Fruit fly (Drosophila melanogaster): ENCODE results near the gene PTPMT1.

The PTPMT1 gene

DNA sequence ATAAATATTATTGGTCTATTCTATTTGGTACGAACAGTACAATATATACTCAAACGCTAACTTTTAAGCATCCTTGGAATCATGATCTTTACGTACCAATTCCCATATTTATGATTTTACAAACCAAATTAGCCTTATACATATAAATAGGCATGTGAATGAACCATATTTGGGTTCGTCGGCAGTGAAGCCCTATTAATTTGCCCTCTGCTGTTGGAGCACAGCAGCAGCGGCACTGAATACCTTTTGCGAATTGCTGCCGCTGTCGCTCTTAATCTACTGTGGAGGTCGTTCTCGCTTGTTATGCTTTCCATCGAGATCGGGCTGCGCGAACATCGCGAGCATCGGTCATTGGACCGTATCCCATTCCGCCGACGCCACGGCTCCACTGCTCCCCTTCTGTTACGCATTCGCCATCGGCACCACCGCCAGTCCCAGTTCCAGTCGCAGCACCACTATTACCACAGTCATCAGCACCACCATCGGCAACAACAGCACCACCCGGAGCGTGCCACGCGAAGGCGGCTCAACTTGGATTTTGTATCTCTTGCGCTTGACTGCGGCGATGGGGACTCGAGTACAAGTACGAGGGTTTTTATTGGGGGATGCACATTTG is 30.4 kb downstream of the PTPMT1 start (continued):
- TF ChIP-seq CG42726 (GFP tag; IDR thresholded peaks at IDR 0.05; ENCODE audit: partially characterized antibody) (no peak), vfl (GFP tag; optimal IDR thresholded peaks at IDR 0.05) (no peak), mam (GFP tag; optimal IDR thresholded peaks at IDR 0.05) (no peak), CG31388 (GFP tag; optimal IDR thresholded peaks at IDR 0.05) (no peak), kni (GFP tag; optimal IDR thresholded peaks at IDR 0.05) (no peak), CG2129 (GFP tag; IDR thresholded peaks at IDR 0.05; ENCODE audit: partially characterized antibody) (no peak), Hr51 (GFP tag; optimal IDR thresholded peaks at IDR 0.05) (peak in 1 of 2 experiments; percentile 20), toy (GFP tag; IDR thresholded peaks at IDR 0.05) (no peak), inv (GFP tag; IDR thresholded peaks at IDR 0.05; ENCODE audit: partially characterized antibody) (no peak), zfh1 (GFP tag; IDR thresholded peaks at IDR 0.05) (0 out of 3 replicates have a peak, but pooled peaks have one; percentile 13), CG32767 (GFP tag; IDR thresholded peaks at IDR 0.05) (no peak), sens-2 (GFP tag; IDR thresholded peaks at IDR 0.05) (no peak), CG18262 (tag; optimal IDR thresholded peaks at IDR 0.05) (no peak), CG11723 (GFP tag; optimal IDR thresholded peaks at IDR 0.05) (no peak), CG17361 (GFP tag; IDR thresholded peaks at IDR 0.05) (peak; percentile 41; the same call in 1 of the 3 replicates), klu (GFP tag; IDR thresholded peaks at IDR 0.05) (no peak), CG18476 (GFP tag; optimal IDR thresholded peaks at IDR 0.05) (no peak), CG2120 (GFP tag; optimal IDR thresholded peaks at IDR 0.05) (peak; percentile 28), CG1832 (GFP tag; optimal IDR thresholded peaks at IDR 0.05) (no peak), ERR (GFP tag; optimal IDR thresholded peaks at IDR 0.05) (no peak), sisA (GFP tag; IDR thresholded peaks at IDR 0.05) (no peak), tio (GFP tag; optimal IDR thresholded peaks at IDR 0.05) (peak; percentile 8), Bteb2 (GFP tag; optimal IDR thresholded peaks at IDR 0.05) (no peak), CTCF (GFP tag; optimal IDR thresholded peaks at IDR 0.05) (no peak), CG4617 (GFP tag; optimal IDR thresholded peaks at IDR 0.05; ENCODE audit: borderline replicate concordance) (no peak), CG9932 (GFP tag; IDR thresholded peaks at IDR 0.05) (peak; percentile 43; the same call in 1 of the 2 replicates), HHEX (GFP tag; optimal IDR thresholded peaks at IDR 0.05) (no peak), sd (tag; optimal IDR thresholded peaks at IDR 0.05) (no peak), CG30403 (GFP tag; optimal IDR thresholded peaks at IDR 0.05) (no peak), MBD-R2 (GFP tag; IDR thresholded peaks at IDR 0.05) (0 out of 2 replicates have a peak, but pooled peaks have one; percentile 5), CG9797 (GFP tag; optimal IDR thresholded peaks at IDR 0.05) (no peak), Fer2 (tag; optimal IDR thresholded peaks at IDR 0.05) (no peak), dm (GFP tag; optimal IDR thresholded peaks at IDR 0.05) (no peak), hbn (GFP tag; IDR thresholded peaks at IDR 0.05; ENCODE audit: partially characterized antibody) (no peak), CG4707 (GFP tag; optimal IDR thresholded peaks at IDR 0.05) (no peak), ci (GFP tag; IDR thresholded peaks at IDR 0.05) (no peak), CG12219 (GFP tag; optimal IDR thresholded peaks at IDR 0.05) (no peak), CG17912 (GFP tag; optimal IDR thresholded peaks at IDR 0.05) (no peak), so (GFP tag; IDR thresholded peaks at IDR 0.05) (peak; percentile 50; the same call in 1 of the 3 replicates), run (tag; optimal IDR thresholded peaks at IDR 0.05) (no peak), CG15073 (GFP tag; optimal IDR thresholded peaks at IDR 0.05) (no peak), CG15696 (tag; optimal IDR thresholded peaks at IDR 0.05) (no peak), tin (GFP tag; optimal IDR thresholded peaks at IDR 0.05) (no peak), sqz (GFP tag; optimal IDR thresholded peaks at IDR 0.05) (no peak), CG17359 (tag; optimal IDR thresholded peaks at IDR 0.05) (peak; percentile 20), CG2889 (GFP tag; IDR thresholded peaks at IDR 0.05) (no peak), chif (GFP tag; optimal IDR thresholded peaks at IDR 0.05) (no peak), Asciz (GFP tag; optimal IDR thresholded peaks at IDR 0.05) (no peak), CG17328 (GFP tag; IDR thresholded peaks at IDR 0.05) (no peak), CG12391 (tag; optimal IDR thresholded peaks at IDR 0.05) (no peak), CG6765 (GFP tag; optimal IDR thresholded peaks at IDR 0.05) (no peak)
